Worm (Caenorhabditis elegans): ENCODE data around the gene cest-9.1.

Gene cest-9.1

DNA sequence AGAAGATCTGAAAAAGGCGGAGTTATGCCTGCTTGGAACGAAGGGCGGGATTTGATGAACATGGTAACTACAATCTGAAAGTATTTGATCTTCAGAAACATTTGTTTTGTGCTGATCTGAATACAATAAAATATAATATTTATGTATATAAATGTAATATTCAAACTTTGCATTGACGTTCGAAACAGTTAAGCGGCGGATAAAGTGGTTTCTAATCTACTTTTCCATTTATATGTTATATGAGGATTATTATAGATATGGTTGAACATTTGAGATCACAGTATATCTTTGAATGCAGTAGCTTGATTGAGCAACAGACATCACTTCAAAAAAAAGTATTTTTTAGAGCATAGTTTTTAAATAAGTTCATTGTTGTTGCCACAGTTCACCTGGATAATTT lies 47.9 kb downstream of the cest-9.1 start, which contains the start of gene H19J13.2:
H19J13.2 (minus strand) TSS at position 101 of the 400 bp plus-strand sequence.
- no peak for TF ChIP-seq ama-1 (optimal IDR thresholded peaks at IDR 0.05)
- no peak for TF ChIP-seq pes-1 (GFP tag; IDR thresholded peaks at IDR 0.05)
- TF ChIP-seq F13C5.2 (tag; optimal IDR thresholded peaks at IDR 0.05), result no peak
- TF ChIP-seq aly-1 (tag; optimal IDR thresholded peaks at IDR 0.05), result no peak
- no peak for TF ChIP-seq sea-1 (GFP tag; conservative IDR thresholded peaks at IDR 0.05)
- no peak for TF ChIP-seq hmbx-1 (tag; optimal IDR thresholded peaks at IDR 0.05)
- TF ChIP-seq tra-4 (tag; optimal IDR thresholded peaks at IDR 0.05), result no peak
- TF ChIP-seq hmg-4 (GFP tag; optimal IDR thresholded peaks at IDR 0.05), result no peak
- no peak for TF ChIP-seq ets-7 (tag; optimal IDR thresholded peaks at IDR 0.05)
- TF ChIP-seq ceh-13 (GFP tag; optimal IDR thresholded peaks at IDR 0.05), result no peak
- TF ChIP-seq ceh-36 (tag; optimal IDR thresholded peaks at IDR 0.05), result no peak
- no peak for TF ChIP-seq tbx-37 (GFP tag; conservative IDR thresholded peaks at IDR 0.05)
- TF ChIP-seq B0310.2 (tag; optimal IDR thresholded peaks at IDR 0.05), result no peak
- TF ChIP-seq tbx-11 (GFP tag; IDR thresholded peaks at IDR 0.05), result no peak
- TF ChIP-seq hnd-1 (tag; optimal IDR thresholded peaks at IDR 0.05), result no peak

ce11 chrX:12275577-12275976 lies 49.6 kb downstream of the cest-9.1 start, which contains the start of gene C04B4.6:
Gene C04B4.6, minus strand, starts transcription at chrX:12275677.
- TF ChIP-seq sea-1 (GFP tag; conservative IDR thresholded peaks at IDR 0.05) (no peak), ceh-36 (tag; optimal IDR thresholded peaks at IDR 0.05) (no peak), hmg-4 (GFP tag; optimal IDR thresholded peaks at IDR 0.05) (no peak), scrt-1 (GFP tag; IDR thresholded peaks at IDR 0.05) (no peak), F13C5.2 (tag; optimal IDR thresholded peaks at IDR 0.05) (no peak), aly-1 (tag; optimal IDR thresholded peaks at IDR 0.05) (no peak), ama-1 (optimal IDR thresholded peaks at IDR 0.05) (no peak), tbx-37 (GFP tag; conservative IDR thresholded peaks at IDR 0.05) (no peak), flt-1 (GFP tag; IDR thresholded peaks at IDR 0.05) (no peak), hnd-1 (tag; optimal IDR thresholded peaks at IDR 0.05) (no peak), pes-1 (GFP tag; IDR thresholded peaks at IDR 0.05) (no peak), ceh-13 (GFP tag; optimal IDR thresholded peaks at IDR 0.05) (no peak), tbx-11 (GFP tag; IDR thresholded peaks at IDR 0.05) (no peak), B0310.2 (tag; optimal IDR thresholded peaks at IDR 0.05) (no peak), tra-4 (tag; optimal IDR thresholded peaks at IDR 0.05) (no peak), hmbx-1 (tag; optimal IDR thresholded peaks at IDR 0.05) (no peak), ets-7 (tag; optimal IDR thresholded peaks at IDR 0.05) (no peak)

Data from whole organism, early embryonic.